Worm (Caenorhabditis elegans) whole organism, early embryonic: ENCODE measurements around the gene E02H4.4.

Experiments
- B0310.2 ChIP-seq: sonication (generic microtip); optimal IDR thresholded peaks from 2 replicates; lab custom pipeline; 2016; ENCODE audit warnings: mild to moderate bottlenecking, missing genetic modification characterization, missing compliant biosample characterization
- F13C5.2 ChIP-seq: sonication (generic microtip); optimal IDR thresholded peaks from 2 replicates; lab custom pipeline; 2017; ENCODE audit warnings: mild to moderate bottlenecking, missing genetic modification characterization, inconsistent platforms, missing compliant biosample characterization
- aly-1 ChIP-seq: sonication (generic microtip); optimal IDR thresholded peaks from 2 replicates; lab custom pipeline; 2016; ENCODE audit warnings: missing genetic modification characterization, missing compliant biosample characterization
- ama-1 ChIP-seq: fragments of 150-350 bp; optimal IDR thresholded peaks from 2 replicates; lab custom pipeline; 2014
- ceh-13 ChIP-seq: fragments of 200-800 bp; sonication (Bioruptor generic); optimal IDR thresholded peaks from 2 replicates; lab custom pipeline; 2018; ENCODE audit warnings: mild to moderate bottlenecking, missing genetic modification characterization, missing compliant biosample characterization
- ceh-36 ChIP-seq: sonication (generic microtip); optimal IDR thresholded peaks from 2 replicates; lab custom pipeline; 2016; ENCODE audit warnings: missing genetic modification characterization, inconsistent platforms, missing compliant biosample characterization
- ets-7 ChIP-seq: sonication (generic microtip); optimal IDR thresholded peaks from 2 replicates; lab custom pipeline; 2016; ENCODE audit warnings: missing genotype, missing genetic modification characterization, missing compliant biosample characterization
- flt-1 ChIP-seq: fragments of 200-800 bp; sonication (Bioruptor generic); IDR thresholded peaks from 2 replicates; pipeline ENCODE4 v1.3.6; 2022; ENCODE audit warnings: missing genetic modification characterization, missing compliant biosample characterization
- hmbx-1 ChIP-seq: sonication (generic microtip); optimal IDR thresholded peaks from 2 replicates; lab custom pipeline; 2016; ENCODE audit warnings: mild to moderate bottlenecking, missing genetic modification characterization, missing compliant biosample characterization
- hmg-4 ChIP-seq: fragments of 200-800 bp; sonication (Bioruptor generic); optimal IDR thresholded peaks from 2 replicates; lab custom pipeline; 2018; ENCODE audit warnings: mild to moderate bottlenecking, missing genetic modification characterization, missing compliant biosample characterization
- hnd-1 ChIP-seq: sonication (generic microtip); optimal IDR thresholded peaks from 2 replicates; lab custom pipeline; 2016; ENCODE audit warnings: missing genetic modification characterization, missing compliant biosample characterization
- pes-1 ChIP-seq: fragments of 200-800 bp; sonication (Bioruptor generic); IDR thresholded peaks from 2 replicates; pipeline ENCODE4 v1.3.6; 2022; ENCODE audit warnings: missing genetic modification reagents, missing genetic modification characterization, missing compliant biosample characterization
- scrt-1 ChIP-seq: fragments of 200-800 bp; sonication (Bioruptor generic); IDR thresholded peaks from 2 replicates; pipeline ENCODE4 v1.3.6; 2022; ENCODE audit warnings: missing genetic modification characterization, missing compliant biosample characterization
- sea-1 ChIP-seq: fragments of 200-800 bp; sonication (Bioruptor generic); conservative IDR thresholded peaks from 2 replicates; pipeline ENCODE4 v1.3.6; 2022; ENCODE audit warnings: missing genetic modification characterization, missing compliant biosample characterization
- tbx-11 ChIP-seq: fragments of 200-800 bp; sonication (Bioruptor generic); IDR thresholded peaks from 2 replicates; pipeline ENCODE4 v1.3.6; 2022; ENCODE audit warnings: missing genetic modification characterization, missing compliant biosample characterization
- tbx-37 ChIP-seq: fragments of 200-800 bp; sonication (Bioruptor generic); conservative IDR thresholded peaks from 2 replicates; pipeline ENCODE4 v1.3.6; 2022; ENCODE audit warnings: missing genetic modification reagents, missing genetic modification characterization, missing compliant biosample characterization
- tra-4 ChIP-seq: sonication (generic microtip); optimal IDR thresholded peaks from 2 replicates; lab custom pipeline; 2017; ENCODE audit warnings: missing genetic modification characterization, missing compliant biosample characterization

E02H4.4 gene

ce11 chrX:14257661-14258060 lies at the start of gene E02H4.4:
TSS of gene E02H4.4 (plus strand) at chrX:14257961.
- TF ChIP-seq pes-1 (GFP tag; lab: Robert Waterston, UW) (no peak), tbx-11 (GFP tag; lab: Robert Waterston, UW) (no peak), aly-1 (tag; lab: Kevin White, UChicago) (no peak), tbx-37 (GFP tag; lab: Robert Waterston, UW) (no peak), scrt-1 (GFP tag; lab: Robert Waterston, UW) (no peak), ets-7 (tag; lab: Kevin White, UChicago) (no peak), flt-1 (no peak), ceh-36 (tag; lab: Kevin White, UChicago) (no peak), sea-1 (GFP tag; lab: Robert Waterston, UW) (no peak), ama-1 (lab: Kevin White, UChicago) (no peak), ceh-13 (no peak), F13C5.2 (tag; lab: Kevin White, UChicago) (no peak), B0310.2 (no peak), tra-4 (tag; lab: Kevin White, UChicago) (no peak), hnd-1 (tag; lab: Kevin White, UChicago) (no peak), hmg-4 (GFP tag; lab: Kevin White, UChicago) (no peak), hmbx-1 (no peak)

ce11 chrX:14213314-14213713 lies 44.4 kb upstream of the E02H4.4 start:
- TF ChIP-seq ceh-36 (tag; lab: Kevin White, UChicago) (no peak), hnd-1 (tag; lab: Kevin White, UChicago) (no peak), tbx-37 (GFP tag; lab: Robert Waterston, UW) (no peak), flt-1 (no peak), hmbx-1 (no peak), ets-7 (tag; lab: Kevin White, UChicago) (no peak), ama-1 (lab: Kevin White, UChicago) (no peak), sea-1 (GFP tag; lab: Robert Waterston, UW) (no peak), B0310.2 (no peak), pes-1 (GFP tag; lab: Robert Waterston, UW) (no peak), scrt-1 (GFP tag; lab: Robert Waterston, UW) (no peak), tbx-11 (GFP tag; lab: Robert Waterston, UW) (no peak), tra-4 (tag; lab: Kevin White, UChicago) (no peak), F13C5.2 (tag; lab: Kevin White, UChicago) (no peak), hmg-4 (GFP tag; lab: Kevin White, UChicago) (no peak), ceh-13 (no peak), aly-1 (tag; lab: Kevin White, UChicago) (no peak)

- TF ChIP-seq ceh-36 (tag; lab: Kevin White, UChicago) (no peak), hmbx-1 (no peak), ets-7 (tag; lab: Kevin White, UChicago) (no peak), tbx-37 (GFP tag; lab: Robert Waterston, UW) (no peak), scrt-1 (GFP tag; lab: Robert Waterston, UW) (no peak), F13C5.2 (tag; lab: Kevin White, UChicago) (no peak)
These were observed 43.2 kb upstream of the E02H4.4 start, which contains the start of gene K06G5.1 for ce11 chrX:14214520-14215023. TSS of gene K06G5.1 (plus strand) at chrX:14214973.

ce11 chrX:14223156-14223555 lies 34.6 kb upstream of the E02H4.4 start, which contains the start of gene K06G5.3:
TSS of gene K06G5.3 (minus strand) at chrX:14223256.
- TF ChIP-seq ceh-36 (tag; lab: Kevin White, UChicago) (no peak), scrt-1 (GFP tag; lab: Robert Waterston, UW) (no peak), ceh-13 (no peak), sea-1 (GFP tag; lab: Robert Waterston, UW) (no peak), B0310.2 (no peak), hnd-1 (tag; lab: Kevin White, UChicago) (no peak), ama-1 (lab: Kevin White, UChicago) (no peak), pes-1 (GFP tag; lab: Robert Waterston, UW) (no peak), aly-1 (tag; lab: Kevin White, UChicago) (no peak), tbx-37 (GFP tag; lab: Robert Waterston, UW) (no peak), F13C5.2 (tag; lab: Kevin White, UChicago) (no peak), tra-4 (tag; lab: Kevin White, UChicago) (no peak)

DNA sequence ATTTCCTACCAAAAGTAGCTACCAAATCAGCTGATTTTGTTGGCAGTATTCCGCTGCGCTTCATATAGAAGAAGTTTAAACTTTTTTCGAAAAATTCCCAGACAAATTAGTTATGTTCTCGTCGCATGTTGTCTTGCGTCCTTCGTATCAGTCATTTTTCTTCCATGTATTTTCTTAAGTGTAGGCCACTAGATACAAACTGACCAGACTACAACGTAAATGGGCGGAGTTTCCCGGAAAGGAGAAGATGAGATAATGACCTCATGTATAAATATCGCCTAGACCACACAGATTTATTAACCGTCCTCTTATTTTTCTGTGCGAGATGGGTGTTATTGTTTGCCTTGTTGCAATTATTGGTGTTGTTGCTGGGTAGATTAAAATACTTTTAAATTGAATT lies 32.5 kb upstream of the E02H4.4 start, which contains the start of gene cyp-13B2:
Gene cyp-13B2, plus strand, starts transcription at position 301 of the 400 bp plus-strand sequence.
- TF ChIP-seq hnd-1 (tag; lab: Kevin White, UChicago) (no peak), scrt-1 (GFP tag; lab: Robert Waterston, UW) (no peak)

ce11 chrX:14228764-14229163 lies 29.0 kb upstream of the E02H4.4 start:
- TF ChIP-seq pes-1 (GFP tag; lab: Robert Waterston, UW) (peak; percentile 79), hnd-1 (tag; lab: Kevin White, UChicago) (peak; percentile 29), sea-1 (GFP tag; lab: Robert Waterston, UW) (peak; percentile 72; the same call in 1 of the 2 replicates), tbx-11 (GFP tag; lab: Robert Waterston, UW) (peak; percentile 38; the same call in 1 of the 2 replicates), F13C5.2 (tag; lab: Kevin White, UChicago) (no peak), ama-1 (lab: Kevin White, UChicago) (no peak), tra-4 (tag; lab: Kevin White, UChicago) (no peak), aly-1 (tag; lab: Kevin White, UChicago) (peak; percentile 61), flt-1 (peak; percentile 49; the same call in 1 of the 2 replicates), tbx-37 (GFP tag; lab: Robert Waterston, UW) (no peak), ceh-36 (tag; lab: Kevin White, UChicago) (peak; percentile 59), scrt-1 (GFP tag; lab: Robert Waterston, UW) (0 out of 2 replicates have a peak, but pooled peaks have one; percentile 49), B0310.2 (no peak)

ce11 chrX:14231987-14232386 lies 25.8 kb upstream of the E02H4.4 start:
- TF ChIP-seq tbx-11 (GFP tag; lab: Robert Waterston, UW) (no peak), hnd-1 (tag; lab: Kevin White, UChicago) (no peak), B0310.2 (no peak), tra-4 (tag; lab: Kevin White, UChicago) (no peak), ceh-13 (no peak), ets-7 (tag; lab: Kevin White, UChicago) (no peak), sea-1 (GFP tag; lab: Robert Waterston, UW) (no peak), flt-1 (no peak), aly-1 (tag; lab: Kevin White, UChicago) (no peak), ceh-36 (tag; lab: Kevin White, UChicago) (no peak), hmbx-1 (no peak), F13C5.2 (tag; lab: Kevin White, UChicago) (no peak), hmg-4 (GFP tag; lab: Kevin White, UChicago) (no peak), pes-1 (GFP tag; lab: Robert Waterston, UW) (no peak)
